Fruit fly (Drosophila melanogaster) whole organism, embryonic: ENCODE measurements around the gene Polr1H.

ENCODE experiments used
- B-H2 ChIP-seq: fragments of 200-800 bp; sonication (Bioruptor generic); optimal IDR thresholded peaks from 2 replicates; lab custom pipeline; 2018; ENCODE audit warnings: missing biosample characterization, mild to moderate bottlenecking, missing genetic modification characterization
- CG10959 ChIP-seq: fragments of 200-800 bp; sonication (Bioruptor generic); IDR thresholded peaks from 2 replicates; pipeline ENCODE4 v1.3.6; 2022; ENCODE audit warnings: missing biosample characterization, missing genetic modification characterization
- CG15514 ChIP-seq: fragments of 200-800 bp; sonication (Bioruptor generic); optimal IDR thresholded peaks from 3 replicates; lab custom pipeline; 2017; ENCODE audit warnings: missing biosample characterization, missing genetic modification characterization, mild to moderate bottlenecking, moderate library complexity, missing genetic modification reagents
- CG15601 ChIP-seq: fragments of 200-800 bp; sonication (Bioruptor generic); optimal IDR thresholded peaks from 3 replicates; lab custom pipeline; 2019; ENCODE audit warnings: missing biosample characterization, mild to moderate bottlenecking, missing genetic modification characterization, moderate library complexity
- CG15696 ChIP-seq: fragments of 200-800 bp; sonication (Bioruptor generic); optimal IDR thresholded peaks from 2 replicates; lab custom pipeline; 2019; ENCODE audit warnings: missing biosample characterization, mild to moderate bottlenecking, missing genetic modification characterization, moderate library complexity
- CG17568 ChIP-seq: fragments of 200-800 bp; sonication (Bioruptor generic); optimal IDR thresholded peaks from 2 replicates; lab custom pipeline; 2018; ENCODE audit warnings: missing biosample characterization, mild to moderate bottlenecking, missing genetic modification characterization, moderate library complexity
- CG17912 ChIP-seq: fragments of 200-800 bp; sonication (Bioruptor generic); optimal IDR thresholded peaks from 2 replicates; lab custom pipeline; 2018; ENCODE audit warnings: missing biosample characterization, mild to moderate bottlenecking, missing genetic modification characterization
- CG1792 ChIP-seq: fragments of 200-800 bp; sonication (Bioruptor generic); optimal IDR thresholded peaks from 2 replicates; lab custom pipeline; 2016; ENCODE audit warnings: missing biosample characterization, missing genetic modification characterization
- CG18011 ChIP-seq: fragments of 200-800 bp; sonication (Bioruptor generic); optimal IDR thresholded peaks from 2 replicates; lab custom pipeline; 2017; ENCODE audit warnings: missing biosample characterization, missing genetic modification characterization, mild to moderate bottlenecking, moderate library complexity, missing genotype
- CG2202 ChIP-seq: fragments of 200-800 bp; sonication (Bioruptor generic); optimal IDR thresholded peaks from 2 replicates; lab custom pipeline; 2018; ENCODE audit warnings: missing biosample characterization, mild to moderate bottlenecking, missing genetic modification characterization
- CG30020 ChIP-seq: fragments of 200-800 bp; optimal IDR thresholded peaks from 2 replicates; lab custom pipeline; 2019; ENCODE audit warnings: missing biosample characterization, mild to moderate bottlenecking, missing genetic modification characterization, moderate library complexity
- CG31388 ChIP-seq: fragments of 200-800 bp; sonication (Bioruptor generic); optimal IDR thresholded peaks from 2 replicates; lab custom pipeline; 2016; ENCODE audit warnings: missing biosample characterization, missing genetic modification characterization
- CG3281 ChIP-seq: fragments of 200-800 bp; sonication (Bioruptor generic); optimal IDR thresholded peaks from 3 replicates; lab custom pipeline; 2017; ENCODE audit warnings: missing biosample characterization, mild to moderate bottlenecking, missing genetic modification characterization
- CG34376 ChIP-seq: fragments of 200-800 bp; sonication (Bioruptor generic); optimal IDR thresholded peaks from 2 replicates; lab custom pipeline; 2018; ENCODE audit warnings: missing biosample characterization, mild to moderate bottlenecking, missing genetic modification characterization
- CG6654 ChIP-seq: fragments of 200-800 bp; sonication (Bioruptor generic); optimal IDR thresholded peaks from 2 replicates; lab custom pipeline; 2017; ENCODE audit warnings: missing biosample characterization, mild to moderate bottlenecking, missing genetic modification characterization
- CG7963 ChIP-seq: fragments of 200-800 bp; sonication (Bioruptor generic); IDR thresholded peaks from 3 replicates; pipeline ENCODE4 v1.3.6; 2022; ENCODE audit warnings: missing biosample characterization, missing genetic modification characterization; ENCODE audit not compliant: partially characterized antibody
- CG8281 ChIP-seq: fragments of 200-800 bp; sonication (Bioruptor generic); optimal IDR thresholded peaks from 2 replicates; lab custom pipeline; 2018; ENCODE audit warnings: missing biosample characterization, mild to moderate bottlenecking, missing genetic modification characterization, moderate library complexity
- Deaf1 ChIP-seq: fragments of 200-800 bp; optimal IDR thresholded peaks from 3 replicates; lab custom pipeline; 2019; ENCODE audit warnings: missing biosample characterization, mild to moderate bottlenecking, missing genetic modification characterization, moderate library complexity
- Dp ChIP-seq: fragments of 200-800 bp; sonication (Bioruptor generic); optimal IDR thresholded peaks from 2 replicates; lab custom pipeline; 2018; ENCODE audit warnings: missing biosample characterization, mild to moderate bottlenecking, missing genetic modification characterization, moderate library complexity
- Dref ChIP-seq: fragments of 200-800 bp; sonication (Bioruptor generic); IDR thresholded peaks from 2 replicates; pipeline ENCODE4 v1.3.6; 2022; ENCODE audit warnings: missing biosample characterization, missing genetic modification characterization
- GATAe ChIP-seq: fragments of 200-800 bp; sonication (Bioruptor generic); conservative IDR thresholded peaks from 2 replicates; pipeline ENCODE4 v1.3.6; 2022; ENCODE audit warnings: missing biosample characterization, missing genetic modification characterization
- H15 ChIP-seq: fragments of 200-800 bp; sonication (Bioruptor generic); IDR thresholded peaks from 3 replicates; pipeline ENCODE4 v1.3.6; 2022; ENCODE audit warnings: missing biosample characterization, missing genetic modification characterization
- H2.0 ChIP-seq: fragments of 200-800 bp; sonication (Bioruptor generic); IDR thresholded peaks from 2 replicates; pipeline ENCODE4 v1.3.6; 2022; ENCODE audit warnings: missing biosample characterization, missing genetic modification characterization
- Hey ChIP-seq: fragments of 200-800 bp; sonication (Bioruptor generic); optimal IDR thresholded peaks from 3 replicates; lab custom pipeline; 2018; ENCODE audit warnings: missing biosample characterization, mild to moderate bottlenecking, missing genetic modification characterization
- HmgZ ChIP-seq: fragments of 200-800 bp; sonication (Bioruptor generic); optimal IDR thresholded peaks from 2 replicates; lab custom pipeline; 2018; ENCODE audit warnings: missing biosample characterization, mild to moderate bottlenecking, missing genetic modification characterization
- Med ChIP-seq: fragments of 200-800 bp; sonication (Bioruptor generic); peaks from one replicate; lab custom pipeline; 2016; ENCODE audit warnings: missing biosample characterization, missing genetic modification characterization, mild to moderate bottlenecking, inconsistent platforms, moderate library complexity
- Pdp1 ChIP-seq, 2 experiments: fragments of 200-800 bp; sonication (Bioruptor generic); optimal IDR thresholded peaks; 3 replicates each; lab custom pipeline; 2016; ENCODE audit warnings: missing biosample characterization in 2 of 2, missing genetic modification characterization in 2 of 2, mild to moderate bottlenecking in 1 of 2, moderate library complexity in 1 of 2
- Sox100B ChIP-seq: fragments of 200-800 bp; sonication (Bioruptor generic); optimal IDR thresholded peaks from 3 replicates; lab custom pipeline; 2018; ENCODE audit warnings: missing biosample characterization, mild to moderate bottlenecking, missing genetic modification characterization
- Spps ChIP-seq: fragments of 200-800 bp; sonication (Bioruptor generic); optimal IDR thresholded peaks from 2 replicates; lab custom pipeline; 2018; ENCODE audit warnings: missing biosample characterization, mild to moderate bottlenecking, missing genetic modification characterization
- bbx ChIP-seq: fragments of 200-800 bp; sonication (Bioruptor generic); IDR thresholded peaks from 2 replicates; pipeline ENCODE4 v1.3.6; 2022; ENCODE audit warnings: missing biosample characterization, missing genetic modification characterization; ENCODE audit not compliant: partially characterized antibody
- caup ChIP-seq: fragments of 200-800 bp; sonication (Bioruptor generic); optimal IDR thresholded peaks from 3 replicates; lab custom pipeline; 2017; ENCODE audit warnings: missing biosample characterization, mild to moderate bottlenecking, missing genetic modification characterization, moderate library complexity; ENCODE audit not compliant: severe bottlenecking
- chinmo ChIP-seq: fragments of 200-800 bp; sonication (Bioruptor generic); IDR thresholded peaks from 4 replicates; pipeline ENCODE4 v1.3.6; 2022; ENCODE audit warnings: missing biosample characterization, missing genetic modification characterization; ENCODE audit not compliant: partially characterized antibody
- cwo ChIP-seq: fragments of 200-800 bp; sonication (Bioruptor generic); optimal IDR thresholded peaks from 3 replicates; lab custom pipeline; 2017; ENCODE audit warnings: missing biosample characterization, missing genetic modification characterization, mild to moderate bottlenecking, moderate library complexity, missing genetic modification reagents
- ewg ChIP-seq: fragments of 200-800 bp; sonication (Bioruptor generic); optimal IDR thresholded peaks from 3 replicates; lab custom pipeline; 2017; ENCODE audit warnings: mild to moderate bottlenecking, missing biosample characterization, missing genetic modification reagents, missing genetic modification characterization
- exex ChIP-seq: fragments of 200-800 bp; sonication (Bioruptor generic); optimal IDR thresholded peaks from 4 replicates; lab custom pipeline; 2018; ENCODE audit warnings: missing biosample characterization, mild to moderate bottlenecking, missing genetic modification characterization, moderate library complexity
- grn ChIP-seq: fragments of 200-800 bp; sonication (Bioruptor generic); optimal IDR thresholded peaks from 3 replicates; lab custom pipeline; 2017; ENCODE audit warnings: missing biosample characterization, missing genetic modification characterization
- lab ChIP-seq: fragments of 200-800 bp; sonication (Bioruptor generic); optimal IDR thresholded peaks from 3 replicates; lab custom pipeline; 2017; ENCODE audit warnings: missing biosample characterization, missing genetic modification characterization, mild to moderate bottlenecking, moderate library complexity, missing genetic modification reagents
- mirr ChIP-seq: fragments of 200-800 bp; sonication (Bioruptor generic); optimal IDR thresholded peaks from 3 replicates; lab custom pipeline; 2018; ENCODE audit warnings: missing biosample characterization, mild to moderate bottlenecking, missing genetic modification characterization
- nerfin-2 ChIP-seq: fragments of 200-800 bp; sonication (Bioruptor generic); IDR thresholded peaks from 2 replicates; pipeline ENCODE4 v1.3.6; 2022; ENCODE audit warnings: missing biosample characterization, missing genetic modification characterization; ENCODE audit not compliant: partially characterized antibody
- pan ChIP-seq, 4 experiments: fragments of >200 bp in 3 of 4; fragments of 200-800 bp in 1 of 4; sonication (Bioruptor generic) in 1 of 4; optimal IDR thresholded peaks in 3 of 4; IDR thresholded peaks in 1 of 4; 2 replicates each; pipeline versions ENCODE4 v1.3.6 to Lab custom; 2017 to 2022; ENCODE audit warnings: missing biosample characterization in 2 of 4, missing genetic modification characterization in 2 of 4, mixed read lengths in 1 of 4
- salm ChIP-seq: fragments of 200-800 bp; sonication (Bioruptor generic); optimal IDR thresholded peaks from 2 replicates; lab custom pipeline; 2018; ENCODE audit warnings: missing biosample characterization, mild to moderate bottlenecking, missing genetic modification characterization
- sd ChIP-seq: fragments of 200-800 bp; sonication (Bioruptor generic); optimal IDR thresholded peaks from 3 replicates; lab custom pipeline; 2018; ENCODE audit warnings: missing biosample characterization, mild to moderate bottlenecking, missing genetic modification characterization, moderate library complexity
- sens ChIP-seq: fragments of 200-800 bp; sonication (Bioruptor generic); peaks from one replicate; lab custom pipeline; 2016; ENCODE audit warnings: missing biosample characterization, missing genetic modification characterization
- sug ChIP-seq: fragments of 200-800 bp; optimal IDR thresholded peaks from 2 replicates; lab custom pipeline; 2019; ENCODE audit warnings: missing biosample characterization, mild to moderate bottlenecking, missing genetic modification characterization, moderate library complexity
- usp ChIP-seq: fragments of >200 bp; optimal IDR thresholded peaks from 2 replicates; lab custom pipeline; 2017; ENCODE audit warnings: missing biosample characterization, missing genetic modification characterization
- wor ChIP-seq: fragments of 200-800 bp; sonication (Bioruptor generic); IDR thresholded peaks from 2 replicates; pipeline ENCODE4 v1.3.6; 2022; ENCODE audit warnings: missing biosample characterization, missing genetic modification characterization

Gene Polr1H

dm6 chr3R:21769218-21769617 is 8.4 kb downstream of the Polr1H start, which contains the start of gene Burs:
Burs (plus strand) TSS chr3R:21769518.
- TF ChIP-seq Dp (no peak), H2.0 (GFP tag; lab: Robert Waterston, UW) (no peak), cwo (no peak), CG31388 (no peak), CG17912 (GFP tag; lab: Kevin White, UChicago) (no peak)

dm6 chr3R:21758145-21758856 is 19.3 kb downstream of the Polr1H start, which contains the start of gene CG42335:
CG42335 (plus strand) TSS chr3R:21758764.
- TF ChIP-seq caup (GFP tag; lab: Kevin White, UChicago) (peak; percentile 3), CG30020 (tag; lab: Kevin White, UChicago) (no peak), chinmo (GFP tag; lab: Robert Waterston, UW) (0 out of 4 replicates have a peak, but pooled peaks have one; percentile 36), HmgZ (tag; lab: Kevin White, UChicago) (no peak), CG7963 (GFP tag; lab: Robert Waterston, UW) (no peak), Dref (GFP tag; lab: Robert Waterston, UW) (no peak), grn (peak; percentile 80), Med (GFP tag; lab: Kevin White, UChicago) (peak; percentile 35), GATAe (GFP tag; lab: Robert Waterston, UW) (peak; percentile 60), wor (no peak), H15 (GFP tag; lab: Robert Waterston, UW) (no peak), CG1792 (GFP tag; lab: Kevin White, UChicago) (no peak), sug (tag; lab: Kevin White, UChicago) (peak; percentile 99), nerfin-2 (GFP tag; lab: Robert Waterston, UW) (no peak), CG10959 (GFP tag; lab: Robert Waterston, UW) (no peak), Deaf1 (tag; lab: Kevin White, UChicago) (peak; percentile 27), Pdp1 (GFP tag; optimal IDR thresholded peaks at IDR 0.05; lab: Kevin White, UChicago) (no peak), sd (peak; percentile 66), CG15514 (GFP tag; lab: Kevin White, UChicago) (peak; percentile 13), cwo (no peak), Hey (tag; lab: Kevin White, UChicago) (peak; percentile 56), Sox100B (GFP tag; lab: Kevin White, UChicago) (no peak), CG15696 (tag; lab: Kevin White, UChicago) (no peak), sens (GFP tag; lab: Kevin White, UChicago) (peak; percentile 42), mirr (GFP tag; lab: Kevin White, UChicago) (peak; percentile 78), salm (tag; lab: Kevin White, UChicago) (no peak), CG2202 (tag; lab: Kevin White, UChicago) (no peak), exex (tag; lab: Kevin White, UChicago) (peak; percentile 69), CG15601 (tag; lab: Kevin White, UChicago) (no peak), CG34376 (peak; percentile 41), CG17568 (GFP tag; lab: Kevin White, UChicago) (no peak)

- TF ChIP-seq Spps (tag; lab: Kevin White, UChicago) (no peak), CG3281 (no peak), lab (GFP tag; lab: Kevin White, UChicago) (peak; percentile 2), cwo (peak; percentile 66), CG18011 (no peak), pan (optimal IDR thresholded peaks at IDR 0.05; lab: Kevin White, UChicago) (no peak), pan (GFP tag; optimal IDR thresholded peaks at IDR 0.05 in 1 of 2, IDR thresholded peaks at IDR 0.05 in 1 of 2) (no peak), usp (no peak), B-H2 (GFP tag; lab: Kevin White, UChicago) (peak; percentile 13), sug (tag; lab: Kevin White, UChicago) (peak; percentile 34), CG8281 (tag; lab: Kevin White, UChicago) (no peak), bbx (GFP tag; lab: Robert Waterston, UW) (no peak), CG6654 (GFP tag; lab: Kevin White, UChicago) (no peak), ewg (GFP tag; lab: Kevin White, UChicago) (no peak)
- TF ChIP-seq, all 482 proteins: peak for 4
Measured at dm6 chr3R:21757550-21757949, 20.1 kb downstream of the Polr1H start.
